Worm (Caenorhabditis elegans) whole organism, young adult: Measurements from ENCODE around the gene rab-1.

Source experiments
- B0336.3 ChIP-seq: fragments of 200-800 bp; sonication (Bioruptor generic); IDR thresholded peaks from 2 replicates; pipeline ENCODE4 v1.3.6; 2022; ENCODE audit warnings: missing genetic modification characterization, missing compliant biosample characterization
- ama-1 ChIP-seq, 3 experiments: fragments of 150-350 bp in 1 of 3; sonication (generic microtip) in 2 of 3; optimal IDR thresholded peaks; 2 replicates each; lab custom pipeline; 2014 to 2018; ENCODE audit warnings: missing biosample characterization in 2 of 3, missing genetic modification characterization in 2 of 3, missing genetic modification reagents in 2 of 3
- aptf-2 ChIP-seq: fragments of 200-800 bp; sonication (Bioruptor generic); conservative IDR thresholded peaks from 2 replicates; pipeline ENCODE4 v1.3.6; 2022; ENCODE audit warnings: missing genetic modification reagents, missing genetic modification characterization, missing compliant biosample characterization
- dpl-1 ChIP-seq: fragments of 150-350 bp; optimal IDR thresholded peaks from 2 replicates; lab custom pipeline; 2014; ENCODE audit warnings: missing biosample characterization, missing genetic modification reagents, missing genetic modification characterization
- efl-1 ChIP-seq: fragments of 150-350 bp; optimal IDR thresholded peaks from 2 replicates; lab custom pipeline; 2014; ENCODE audit warnings: missing biosample characterization, missing genetic modification reagents, missing genetic modification characterization
- ekl-4 ChIP-seq: fragments of 200-800 bp; sonication (Bioruptor generic); IDR thresholded peaks from 2 replicates; pipeline ENCODE4 v1.3.6; 2022; ENCODE audit warnings: missing genetic modification reagents, missing genetic modification characterization, missing compliant biosample characterization
- ets-4 ChIP-seq: fragments of 200-800 bp; sonication (Bioruptor generic); optimal IDR thresholded peaks from 2 replicates; lab custom pipeline; 2018; ENCODE audit warnings: mild to moderate bottlenecking, missing genetic modification characterization, missing compliant biosample characterization
- pha-4 ChIP-seq: fragments of 150-350 bp; sonication (generic microtip); optimal IDR thresholded peaks from 2 replicates; lab custom pipeline; 2014; ENCODE audit warnings: missing biosample characterization, missing genetic modification reagents, missing genetic modification characterization
- sea-2 ChIP-seq: fragments of 200-800 bp; sonication (Bioruptor generic); IDR thresholded peaks from 2 replicates; pipeline ENCODE4 v1.3.6; 2022; ENCODE audit warnings: missing genetic modification characterization, missing compliant biosample characterization
- snpc-4 ChIP-seq, 5 experiments: fragments of 150-350 bp in 1 of 5; sonication (generic microtip) in 4 of 5; optimal IDR thresholded peaks; 2 replicates each; lab custom pipeline; 2014 to 2018; ENCODE audit warnings: missing genetic modification characterization in 5 of 5, missing biosample characterization in 3 of 5, antibody characterized with exemption in 2 of 5, mild to moderate bottlenecking in 2 of 5, missing compliant biosample characterization in 2 of 5, missing genotype in 2 of 5, moderate library complexity in 2 of 5, missing genetic modification reagents in 1 of 5
- ztf-28 ChIP-seq: fragments of 200-800 bp; sonication (Bioruptor generic); IDR thresholded peaks from 2 replicates; pipeline ENCODE4 v1.3.6; 2022; ENCODE audit warnings: missing genetic modification reagents, missing genetic modification characterization, missing compliant biosample characterization

- TF ChIP-seq pha-4 (no peak), ztf-28 (no peak), ets-4 (no peak), efl-1 (GFP tag; lab: Kevin White, UChicago) (no peak), B0336.3 (GFP tag; lab: Robert Waterston, UW) (no peak), snpc-4 (GFP tag; optimal IDR thresholded peaks at IDR 0.05; lab: Kevin White, UChicago) (no peak), snpc-4 (tag; optimal IDR thresholded peaks at IDR 0.05; lab: Kevin White, UChicago) (no peak), sea-2 (no peak), dpl-1 (GFP tag; lab: Kevin White, UChicago) (no peak), aptf-2 (no peak), ama-1 (optimal IDR thresholded peaks at IDR 0.05; lab: Kevin White, UChicago) (no peak), ama-1 (GFP tag; optimal IDR thresholded peaks at IDR 0.05; lab: Kevin White, UChicago) (no peak), ekl-4 (GFP tag; lab: Robert Waterston, UW) (no peak)
Measured at ce11 chrV:1232574-1232973, 31.2 kb downstream of the rab-1 start.
